Worm (Caenorhabditis elegans) whole organism, midembryonic: ENCODE results near the gene pyc-1.

Experiments
- T22C8.4 ChIP-seq: fragments of 200-800 bp; sonication (Bioruptor generic); IDR thresholded peaks from 2 replicates; pipeline ENCODE4 v1.3.6; 2022; ENCODE audit warnings: missing genetic modification characterization, missing compliant biosample characterization
- cog-1 ChIP-seq: sonication (generic microtip); optimal IDR thresholded peaks from 2 replicates; lab custom pipeline; 2016; ENCODE audit warnings: missing genetic modification characterization, missing compliant biosample characterization
- flt-1 ChIP-seq: fragments of 200-800 bp; sonication (Bioruptor generic); IDR thresholded peaks from 2 replicates; pipeline ENCODE4 v1.3.6; 2022; ENCODE audit warnings: missing genetic modification characterization, missing compliant biosample characterization
- klf-2 ChIP-seq: fragments of 200-800 bp; sonication (Bioruptor generic); conservative IDR thresholded peaks from 2 replicates; pipeline ENCODE4 v1.3.6; 2022; ENCODE audit warnings: missing genetic modification reagents, missing genetic modification characterization, missing compliant biosample characterization
- med-1 ChIP-seq: sonication (generic microtip); optimal IDR thresholded peaks from 2 replicates; lab custom pipeline; 2017; ENCODE audit warnings: missing genetic modification characterization, mild to moderate bottlenecking, missing compliant biosample characterization, antibody characterized with exemption, missing genetic modification reagents; ENCODE audit not compliant: insufficient read depth
- ref-1 ChIP-seq: fragments of 200-800 bp; sonication (Bioruptor generic); conservative IDR thresholded peaks from 2 replicates; pipeline ENCODE4 v1.3.6; 2022; ENCODE audit warnings: missing genetic modification reagents, missing genetic modification characterization, missing compliant biosample characterization
- tab-1 ChIP-seq: fragments of 200-800 bp; sonication (Bioruptor generic); IDR thresholded peaks from 2 replicates; pipeline ENCODE4 v1.3.6; 2022; ENCODE audit warnings: missing genetic modification characterization, missing compliant biosample characterization
- ztf-23 ChIP-seq: fragments of 200-800 bp; sonication (Bioruptor generic); IDR thresholded peaks from 2 replicates; pipeline ENCODE4 v1.3.6; 2022; ENCODE audit warnings: missing genetic modification reagents, missing genetic modification characterization, missing compliant biosample characterization
- ztf-29 ChIP-seq: fragments of 200-800 bp; sonication (Bioruptor generic); IDR thresholded peaks from 2 replicates; pipeline ENCODE4 v1.3.6; 2022; ENCODE audit warnings: missing genetic modification reagents, missing genetic modification characterization, missing compliant biosample characterization

Gene pyc-1

ce11 chrV:11779810-11780209, 42.5 kb downstream of the pyc-1 start:
- TF ChIP-seq flt-1 (GFP tag; lab: Robert Waterston, UW): no peak
- no peak for TF ChIP-seq med-1 (GFP tag; lab: Kevin White, UChicago)
- TF ChIP-seq tab-1 (GFP tag; lab: Robert Waterston, UW): no peak
- TF ChIP-seq ztf-23 (GFP tag; lab: Robert Waterston, UW): no peak
- no peak for TF ChIP-seq T22C8.4
- no peak for TF ChIP-seq ref-1 (GFP tag; lab: Robert Waterston, UW)
- no peak for TF ChIP-seq cog-1 (tag; lab: Kevin White, UChicago)
- TF ChIP-seq klf-2 (GFP tag; lab: Robert Waterston, UW): no peak
- no peak for TF ChIP-seq ztf-29

ce11 chrV:11779310-11779709, 43.0 kb downstream of the pyc-1 start:
- TF ChIP-seq ztf-23 (GFP tag; lab: Robert Waterston, UW) (no peak), klf-2 (GFP tag; lab: Robert Waterston, UW) (no peak)

ce11 chrV:11777846-11778245, 44.5 kb downstream of the pyc-1 start:
- no peak for TF ChIP-seq cog-1 (tag; lab: Kevin White, UChicago)
- TF ChIP-seq ztf-23 (GFP tag; lab: Robert Waterston, UW): no peak
- TF ChIP-seq ref-1 (GFP tag; lab: Robert Waterston, UW): no peak
- no peak for TF ChIP-seq ztf-29
- no peak for TF ChIP-seq T22C8.4
- TF ChIP-seq tab-1 (GFP tag; lab: Robert Waterston, UW): no peak
- no peak for TF ChIP-seq klf-2 (GFP tag; lab: Robert Waterston, UW)
- no peak for TF ChIP-seq flt-1 (GFP tag; lab: Robert Waterston, UW)
- no peak for TF ChIP-seq med-1 (GFP tag; lab: Kevin White, UChicago)

ce11 chrV:11776538-11776937, 45.8 kb downstream of the pyc-1 start, which contains the start of gene F55A11.6:
TSS of gene F55A11.6 (plus strand) at chrV:11776838.
- no peak for TF ChIP-seq ref-1 (GFP tag; lab: Robert Waterston, UW)
- TF ChIP-seq ztf-23 (GFP tag; lab: Robert Waterston, UW): no peak
- TF ChIP-seq T22C8.4: no peak
- no peak for TF ChIP-seq klf-2 (GFP tag; lab: Robert Waterston, UW)
- TF ChIP-seq ztf-29: no peak
- TF ChIP-seq cog-1 (tag; lab: Kevin White, UChicago): no peak
- no peak for TF ChIP-seq flt-1 (GFP tag; lab: Robert Waterston, UW)
- no peak for TF ChIP-seq tab-1 (GFP tag; lab: Robert Waterston, UW)
- no peak for TF ChIP-seq med-1 (GFP tag; lab: Kevin White, UChicago)

- no peak for TF ChIP-seq T22C8.4
- TF ChIP-seq flt-1 (GFP tag; lab: Robert Waterston, UW): no peak
- no peak for TF ChIP-seq ztf-29
- no peak for TF ChIP-seq cog-1 (tag; lab: Kevin White, UChicago)
- TF ChIP-seq ref-1 (GFP tag; lab: Robert Waterston, UW): no peak
- no peak for TF ChIP-seq klf-2 (GFP tag; lab: Robert Waterston, UW)
- no peak for TF ChIP-seq med-1 (GFP tag; lab: Kevin White, UChicago)
- TF ChIP-seq ztf-23 (GFP tag; lab: Robert Waterston, UW): no peak
- no peak for TF ChIP-seq tab-1 (GFP tag; lab: Robert Waterston, UW)
These were observed 48.4 kb downstream of the pyc-1 start for ce11 chrV:11773934-11774333.

- no peak for TF ChIP-seq ztf-29
- TF ChIP-seq ztf-23 (GFP tag; lab: Robert Waterston, UW): no peak
- no peak for TF ChIP-seq tab-1 (GFP tag; lab: Robert Waterston, UW)
- no peak for TF ChIP-seq ref-1 (GFP tag; lab: Robert Waterston, UW)
- no peak for TF ChIP-seq T22C8.4
- no peak for TF ChIP-seq cog-1 (tag; lab: Kevin White, UChicago)
- no peak for TF ChIP-seq flt-1 (GFP tag; lab: Robert Waterston, UW)
- no peak for TF ChIP-seq med-1 (GFP tag; lab: Kevin White, UChicago)
- TF ChIP-seq klf-2 (GFP tag; lab: Robert Waterston, UW): no peak
These were observed 48.9 kb downstream of the pyc-1 start, which contains the start of gene bus-18 for ce11 chrV:11773420-11773819. TSS of gene bus-18 (plus strand) at chrV:11773720.

ce11 chrV:11770053-11770517, 52.2 kb downstream of the pyc-1 start, which contains the start of gene F55A11.4:
TSS of gene F55A11.4 (plus strand) at chrV:11770467.
- TF ChIP-seq T22C8.4: no peak
- TF ChIP-seq ztf-23 (GFP tag; lab: Robert Waterston, UW): no peak
- TF ChIP-seq klf-2 (GFP tag; lab: Robert Waterston, UW): no peak
- no peak for TF ChIP-seq ref-1 (GFP tag; lab: Robert Waterston, UW)
- TF ChIP-seq tab-1 (GFP tag; lab: Robert Waterston, UW): 0 out of 2 replicates have a peak, but pooled peaks have one; percentile 47
- no peak for TF ChIP-seq flt-1 (GFP tag; lab: Robert Waterston, UW)

- no peak for TF ChIP-seq med-1 (GFP tag; lab: Kevin White, UChicago)
- TF ChIP-seq ztf-23 (GFP tag; lab: Robert Waterston, UW): no peak
- no peak for TF ChIP-seq ref-1 (GFP tag; lab: Robert Waterston, UW)
- TF ChIP-seq tab-1 (GFP tag; lab: Robert Waterston, UW): no peak
- no peak for TF ChIP-seq ztf-29
- no peak for TF ChIP-seq cog-1 (tag; lab: Kevin White, UChicago)
- no peak for TF ChIP-seq T22C8.4
- no peak for TF ChIP-seq klf-2 (GFP tag; lab: Robert Waterston, UW)
These were observed 52.7 kb downstream of the pyc-1 start for ce11 chrV:11769646-11770045.
